Worm (Caenorhabditis elegans) whole organism, L4/young adult: ENCODE measurements around the gene str-198.

Experiments used
- W03F9.2 ChIP-seq: fragments of 150-350 bp; optimal IDR thresholded peaks from 2 replicates; lab custom pipeline; 2014; ENCODE audit warnings: missing biosample characterization, missing genetic modification characterization
- dao-5 ChIP-seq: sonication (generic microtip); optimal IDR thresholded peaks from 2 replicates; lab custom pipeline; 2016; ENCODE audit warnings: missing genotype, missing genetic modification characterization, moderate library complexity, missing compliant biosample characterization
- him-1 ChIP-seq: sonication (generic microtip); optimal IDR thresholded peaks from 2 replicates; lab custom pipeline; 2016; ENCODE audit warnings: missing genotype, missing genetic modification reagents, missing genetic modification characterization, missing compliant biosample characterization

The str-198 gene

ce11 chrV:16053373-16053772, 5.8 kb downstream of the str-198 start, which contains the start of gene F14H3.3:
F14H3.3 (minus strand) TSS chrV:16053473.
- TF ChIP-seq him-1 (tag; lab: Kevin White, UChicago) (no peak), dao-5 (tag; lab: Kevin White, UChicago) (no peak), W03F9.2 (tag; lab: Kevin White, UChicago) (no peak)

ce11 chrV:16055031-16055430, 7.4 kb downstream of the str-198 start, which contains the start of gene F14H3.4:
F14H3.4 (minus strand) TSS chrV:16055072.
- no peak for TF ChIP-seq W03F9.2 (tag; lab: Kevin White, UChicago)
- TF ChIP-seq dao-5 (tag; lab: Kevin White, UChicago), result no peak
- no peak for TF ChIP-seq him-1 (tag; lab: Kevin White, UChicago)

- TF ChIP-seq dao-5 (tag; lab: Kevin White, UChicago) (no peak), W03F9.2 (tag; lab: Kevin White, UChicago) (no peak), him-1 (tag; lab: Kevin White, UChicago) (no peak)
Measured at ce11 chrV:16057010-16057463, 9.4 kb downstream of the str-198 start, which contains the start of gene F14H3.5. F14H3.5 (minus strand) TSS chrV:16057060.

- TF ChIP-seq dao-5 (tag; lab: Kevin White, UChicago) (no peak), him-1 (tag; lab: Kevin White, UChicago) (no peak), W03F9.2 (tag; lab: Kevin White, UChicago) (no peak)
Measured at ce11 chrV:16058872-16059271, 11.3 kb downstream of the str-198 start, which contains the start of gene F14H3.6. F14H3.6 (minus strand) TSS chrV:16058893.

ce11 chrV:16060135-16060534, 12.5 kb downstream of the str-198 start, which contains the start of gene F14H3.15:
F14H3.15 (minus strand) TSS chrV:16060235.
- no peak for TF ChIP-seq dao-5 (tag; lab: Kevin White, UChicago)
- TF ChIP-seq him-1 (tag; lab: Kevin White, UChicago), result no peak
- no peak for TF ChIP-seq W03F9.2 (tag; lab: Kevin White, UChicago)

ce11 chrV:16061993-16062392, 14.4 kb downstream of the str-198 start, which contains the start of gene fbxa-100:
fbxa-100 (minus strand) TSS chrV:16062093.
- TF ChIP-seq dao-5 (tag; lab: Kevin White, UChicago) (no peak), W03F9.2 (tag; lab: Kevin White, UChicago) (no peak), him-1 (tag; lab: Kevin White, UChicago) (no peak)

- TF ChIP-seq him-1 (tag; lab: Kevin White, UChicago) (no peak), W03F9.2 (tag; lab: Kevin White, UChicago) (no peak), dao-5 (tag; lab: Kevin White, UChicago) (no peak)
Measured at ce11 chrV:16062788-16063187, 15.2 kb downstream of the str-198 start, which contains the start of gene F14H3.14. F14H3.14 (minus strand) TSS chrV:16062888.

ce11 chrV:16068938-16069337, 21.3 kb downstream of the str-198 start, which contains the start of gene cyp-35D1:
cyp-35D1 (plus strand) TSS chrV:16069238.
- TF ChIP-seq him-1 (tag; lab: Kevin White, UChicago) (no peak), W03F9.2 (tag; lab: Kevin White, UChicago) (no peak), dao-5 (tag; lab: Kevin White, UChicago) (no peak)

- TF ChIP-seq him-1 (tag; lab: Kevin White, UChicago), result no peak
- no peak for TF ChIP-seq W03F9.2 (tag; lab: Kevin White, UChicago)
- TF ChIP-seq dao-5 (tag; lab: Kevin White, UChicago), result no peak
Measured at ce11 chrV:16071167-16071566, 23.6 kb downstream of the str-198 start, which contains the start of gene nhr-176. nhr-176 (plus strand) TSS chrV:16071325.

- TF ChIP-seq W03F9.2 (tag; lab: Kevin White, UChicago) (no peak), him-1 (tag; lab: Kevin White, UChicago) (no peak), dao-5 (tag; lab: Kevin White, UChicago) (no peak)
Measured at ce11 chrV:16073856-16074255, 26.2 kb downstream of the str-198 start, which contains the start of gene srj-10. srj-10 (minus strand) TSS chrV:16073956.

ce11 chrV:16075250-16075709, 27.7 kb downstream of the str-198 start, which contains the start of the genes F14H3.12 and srj-29:
F14H3.12 (minus strand) TSS chrV:16075323.
srj-29 (plus strand) TSS chrV:16075659.
- TF ChIP-seq dao-5 (tag; lab: Kevin White, UChicago) (no peak), W03F9.2 (tag; lab: Kevin White, UChicago) (no peak), him-1 (tag; lab: Kevin White, UChicago) (no peak)

- TF ChIP-seq him-1 (tag; lab: Kevin White, UChicago) (no peak), dao-5 (tag; lab: Kevin White, UChicago) (no peak), W03F9.2 (tag; lab: Kevin White, UChicago) (no peak)
Measured at ce11 chrV:16080039-16080438, 32.4 kb downstream of the str-198 start.

ce11 chrV:16080678-16081077, 33.1 kb downstream of the str-198 start:
- TF ChIP-seq W03F9.2 (tag; lab: Kevin White, UChicago), result no peak
- no peak for TF ChIP-seq him-1 (tag; lab: Kevin White, UChicago)
- TF ChIP-seq dao-5 (tag; lab: Kevin White, UChicago), result no peak
